Worm (Caenorhabditis elegans): Measurements from ENCODE around the gene F56B3.4.

ce11 chrIV:842095-842494 is 48.0 kb upstream of the F56B3.4 start, which contains the start of gene Y55F3BR.6:
- no peak for TF ChIP-seq R02D3.7 (tag; optimal IDR thresholded peaks at IDR 0.05)
- TF ChIP-seq ama-1 (optimal IDR thresholded peaks at IDR 0.05): no peak
- TF ChIP-seq nhr-28 (tag; optimal IDR thresholded peaks at IDR 0.05): no peak
- TF ChIP-seq lsy-12 (tag; optimal IDR thresholded peaks at IDR 0.05): no peak
- no peak for TF ChIP-seq unc-62 (GFP tag; optimal IDR thresholded peaks at IDR 0.05)
- TF ChIP-seq pha-4 (tag; optimal IDR thresholded peaks at IDR 0.05): no peak
- TF ChIP-seq zag-1 (tag; optimal IDR thresholded peaks at IDR 0.05): no peak
- TF ChIP-seq lin-39 (tag; optimal IDR thresholded peaks at IDR 0.05): no peak
- TF ChIP-seq ceh-82 (tag; optimal IDR thresholded peaks at IDR 0.05): no peak
- no peak for TF ChIP-seq aly-2 (tag; optimal IDR thresholded peaks at IDR 0.05)
- TF ChIP-seq daf-12 (tag; optimal IDR thresholded peaks at IDR 0.05): no peak
- no peak for TF ChIP-seq ztf-11 (tag; optimal IDR thresholded peaks at IDR 0.05)
- no peak for TF ChIP-seq tbx-2 (tag; optimal IDR thresholded peaks at IDR 0.05)
